Fruit fly (Drosophila melanogaster): Measurements from ENCODE around the gene RfC38.
A peak's percentile ranks its signal among the peaks of the same experiment; 100 is the strongest.

RfC38 gene

dm6 chr2L:11130151-11131008, at the start of gene RfC38, which contains the start of gene CG4751 (continued):
- TF ChIP-seq ara (GFP tag; IDR thresholded peaks at IDR 0.05) (no peak), chm (GFP tag; IDR thresholded peaks at IDR 0.05) (0 out of 2 replicates have a peak, but pooled peaks have one; percentile 14), crc (GFP tag; optimal IDR thresholded peaks at IDR 0.05) (no peak), CG10959 (GFP tag; IDR thresholded peaks at IDR 0.05) (no peak), h (optimal IDR thresholded peaks at IDR 0.05) (no peak), Nf-YB (GFP tag; optimal IDR thresholded peaks at IDR 0.05) (no peak), CkIIα-i1 (GFP tag; IDR thresholded peaks at IDR 0.05) (no peak; the same call in 1 of the 2 replicates), pnt (GFP tag; optimal IDR thresholded peaks at IDR 0.05) (no peak), Side (GFP tag; optimal IDR thresholded peaks at IDR 0.05) (no peak), CG8290 (GFP tag; optimal IDR thresholded peaks at IDR 0.05) (no peak), CG8290 (tag; optimal IDR thresholded peaks at IDR 0.05) (no peak), emc (GFP tag; optimal IDR thresholded peaks at IDR 0.05) (no peak), CG15269 (tag; optimal IDR thresholded peaks at IDR 0.05) (no peak), oc (tag; optimal IDR thresholded peaks at IDR 0.05) (no peak), wek (GFP tag; optimal IDR thresholded peaks at IDR 0.05) (no peak), bowl (GFP tag; IDR thresholded peaks at IDR 0.05) (no peak), chinmo (GFP tag; IDR thresholded peaks at IDR 0.05; ENCODE audit: partially characterized antibody) (0 out of 4 replicates have a peak, but pooled peaks have one; percentile 57), eve (GFP tag; optimal IDR thresholded peaks at IDR 0.05) (no peak), HLHmδ (GFP tag; optimal IDR thresholded peaks at IDR 0.05) (no peak), bcd (GFP tag; optimal IDR thresholded peaks at IDR 0.05) (no peak), CG2120 (GFP tag; optimal IDR thresholded peaks at IDR 0.05) (peak; percentile 32), vfl (GFP tag; optimal IDR thresholded peaks at IDR 0.05) (no peak), Hr3 (GFP tag; optimal IDR thresholded peaks at IDR 0.05) (peak; percentile 18), pum (GFP tag; optimal IDR thresholded peaks at IDR 0.05) (no peak), CG12236 (GFP tag; optimal IDR thresholded peaks at IDR 0.05) (no peak), Atf6 (GFP tag; IDR thresholded peaks at IDR 0.05) (no peak), CG13296 (GFP tag; optimal IDR thresholded peaks at IDR 0.05) (no peak), Kr (GFP tag; optimal IDR thresholded peaks at IDR 0.05) (no peak), NFAT (GFP tag; IDR thresholded peaks at IDR 0.05) (no peak), CG4360 (GFP tag; IDR thresholded peaks at IDR 0.05) (no peak), dm (GFP tag; optimal IDR thresholded peaks at IDR 0.05) (no peak), vnd (GFP tag; IDR thresholded peaks at IDR 0.05; ENCODE audit: partially characterized antibody) (peak; percentile 57; the same call in 1 of the 3 replicates), kah (GFP tag; optimal IDR thresholded peaks at IDR 0.05) (no peak), wdn (GFP tag; IDR thresholded peaks at IDR 0.05) (no peak), C15 (GFP tag; IDR thresholded peaks at IDR 0.05) (no peak), CG3065 (GFP tag; optimal IDR thresholded peaks at IDR 0.05) (no peak), schlank (tag; optimal IDR thresholded peaks at IDR 0.05) (no peak), Lhr (GFP tag; optimal IDR thresholded peaks at IDR 0.05) (peak; percentile 5), Ets65A (GFP tag) (peak; percentile 59)

dm6 chr2L:11178826-11179391, 48.5 kb upstream of the RfC38 start, which contains the start of gene Boh2:
Gene Boh2, plus strand, starts transcription at chr2L:11179032.
- TF ChIP-seq CG34224 (GFP tag; IDR thresholded peaks at IDR 0.05; ENCODE audit: partially characterized antibody): no peak
- peak; percentile 86 for TF ChIP-seq CG2116 (GFP tag; optimal IDR thresholded peaks at IDR 0.05)
- no peak for TF ChIP-seq CG4328 (GFP tag; optimal IDR thresholded peaks at IDR 0.05)
- peak; percentile 78 for TF ChIP-seq CG9797 (GFP tag; optimal IDR thresholded peaks at IDR 0.05)
- TF ChIP-seq sim (GFP tag; IDR thresholded peaks at IDR 0.05): no peak
- peak; percentile 90 for TF ChIP-seq Dp (GFP tag; optimal IDR thresholded peaks at IDR 0.05)
- TF ChIP-seq E2f2 (GFP tag; IDR thresholded peaks at IDR 0.05): peak; percentile 93
- peak; percentile 23 for TF ChIP-seq CG15514 (GFP tag; optimal IDR thresholded peaks at IDR 0.05)
- no peak for TF ChIP-seq Rfx (GFP tag; IDR thresholded peaks at IDR 0.05)
- peak; percentile 81 for TF ChIP-seq CG4617 (GFP tag; optimal IDR thresholded peaks at IDR 0.05; ENCODE audit: borderline replicate concordance)
- TF ChIP-seq zf30C (GFP tag; optimal IDR thresholded peaks at IDR 0.05): peak; percentile 28
- peak; percentile 58 for TF ChIP-seq CG15479 (GFP tag; optimal IDR thresholded peaks at IDR 0.05)
- peak; percentile 34 for TF ChIP-seq CG10267 (tag; optimal IDR thresholded peaks at IDR 0.05)
